Fruit fly (Drosophila melanogaster): ENCODE results near the gene Cnx14D.

DNA sequence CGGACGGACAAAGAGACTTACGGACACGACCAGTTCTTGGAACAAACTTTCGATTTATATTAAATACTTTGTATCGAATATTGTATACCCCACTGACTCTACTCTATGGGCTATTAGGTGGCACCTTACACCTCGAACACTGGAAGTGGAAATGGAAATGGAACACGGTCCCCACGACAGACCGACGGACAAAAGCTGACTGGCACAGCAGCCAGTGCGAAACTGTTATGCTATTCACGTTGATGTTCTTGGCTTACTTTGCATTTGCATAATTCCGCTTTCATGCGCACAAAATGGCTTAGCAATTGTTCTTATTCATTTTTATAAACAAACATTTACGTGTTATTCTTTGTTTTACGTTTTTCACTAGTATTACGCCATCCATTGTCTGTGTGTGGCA is 48.9 kb upstream of the Cnx14D start:
- TF ChIP-seq CG4496 (GFP tag; IDR thresholded peaks at IDR 0.05) (no peak), CG9948 (tag; optimal IDR thresholded peaks at IDR 0.05) (no peak), Ets98B (GFP tag; IDR thresholded peaks at IDR 0.05) (no peak), rn (GFP tag; IDR thresholded peaks at IDR 0.05) (no peak), CG13204 (GFP tag; optimal IDR thresholded peaks at IDR 0.05) (no peak), gl (tag; optimal IDR thresholded peaks at IDR 0.05) (no peak), CG32121 (GFP tag; IDR thresholded peaks at IDR 0.05) (no peak)

Measured in whole organism, pupa.